Worm (Caenorhabditis elegans) whole organism, late embryonic: Measurements from ENCODE around the gene D1086.12.

Experiments used
- ama-1 ChIP-seq: fragments of 150-350 bp; optimal IDR thresholded peaks from 2 replicates; lab custom pipeline; 2014
- ceh-18 ChIP-seq: sonication (generic microtip); optimal IDR thresholded peaks from 2 replicates; lab custom pipeline; 2016; ENCODE audit warnings: missing genetic modification characterization, missing compliant biosample characterization
- ceh-9 ChIP-seq: sonication (generic microtip); optimal IDR thresholded peaks from 2 replicates; lab custom pipeline; 2016; ENCODE audit warnings: mild to moderate bottlenecking, missing genetic modification characterization, inconsistent platforms, missing compliant biosample characterization
- ets-4 ChIP-seq: sonication (generic microtip); optimal IDR thresholded peaks from 2 replicates; lab custom pipeline; 2016; ENCODE audit warnings: missing genetic modification characterization, missing compliant biosample characterization
- lin-11 ChIP-seq: fragments of 200-800 bp; sonication (Bioruptor generic); optimal IDR thresholded peaks from 2 replicates; lab custom pipeline; 2018; ENCODE audit warnings: mild to moderate bottlenecking, missing genetic modification characterization, missing compliant biosample characterization
- nfya-1 ChIP-seq: sonication (generic microtip); optimal IDR thresholded peaks from 2 replicates; lab custom pipeline; 2017; ENCODE audit warnings: missing genetic modification characterization, mild to moderate bottlenecking, missing compliant biosample characterization, antibody characterized with exemption, moderate library complexity
- nhr-232 ChIP-seq: sonication (generic microtip); optimal IDR thresholded peaks from 2 replicates; lab custom pipeline; 2016; ENCODE audit warnings: missing genetic modification characterization, missing compliant biosample characterization
- pha-2 ChIP-seq: sonication (generic microtip); optimal IDR thresholded peaks from 2 replicates; lab custom pipeline; 2017; ENCODE audit warnings: mild to moderate bottlenecking, missing genetic modification characterization, missing compliant biosample characterization
- pha-4 ChIP-seq: fragments of 150-350 bp; optimal IDR thresholded peaks from 2 replicates; lab custom pipeline; 2018; ENCODE audit warnings: missing biosample characterization, missing genetic modification reagents, missing genetic modification characterization
- sdc-2 ChIP-seq: sonication (generic microtip); optimal IDR thresholded peaks from 2 replicates; lab custom pipeline; 2016; ENCODE audit warnings: missing genotype, missing genetic modification characterization, missing compliant biosample characterization
- unc-42 ChIP-seq: sonication (generic microtip); optimal IDR thresholded peaks from 2 replicates; lab custom pipeline; 2016; ENCODE audit warnings: missing genotype, missing genetic modification characterization, missing compliant biosample characterization

DNA sequence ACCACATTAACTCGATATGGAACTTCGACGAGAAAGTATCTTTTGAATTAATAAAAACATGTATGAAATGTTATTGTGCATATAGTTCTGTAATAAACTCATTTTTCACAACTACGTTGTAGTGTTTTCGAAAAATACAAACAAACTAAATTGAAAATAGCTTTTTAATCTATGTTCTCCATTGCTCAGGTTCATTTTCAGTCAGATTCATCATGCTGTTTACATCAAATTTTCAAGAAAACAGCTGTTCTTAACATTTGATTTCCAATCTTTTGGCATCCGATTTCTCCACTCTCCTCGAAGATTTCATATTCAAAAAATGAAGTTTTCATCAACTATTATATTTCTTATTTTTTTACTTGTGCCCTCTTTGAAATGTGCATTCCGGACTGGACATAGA, 9.1 kb downstream of the D1086.12 start, which contains the start of gene H39E23.2:
- TF ChIP-seq nhr-232 (tag; lab: Kevin White, UChicago) (no peak), pha-2 (tag; lab: Kevin White, UChicago) (no peak), lin-11 (tag; lab: Kevin White, UChicago) (no peak), ets-4 (tag; lab: Kevin White, UChicago) (no peak), pha-4 (tag; lab: Kevin White, UChicago) (no peak), ceh-9 (no peak), ama-1 (lab: Kevin White, UChicago) (no peak), ceh-18 (tag; lab: Kevin White, UChicago) (no peak), sdc-2 (tag; lab: Kevin White, UChicago) (no peak), unc-42 (tag; lab: Kevin White, UChicago) (no peak), nfya-1 (tag; lab: Kevin White, UChicago) (no peak)
